Fruit fly (Drosophila melanogaster) whole organism, embryonic: Measurements from ENCODE around the gene Dbp73D.

Experiments used
- Ada2b ChIP-seq: fragments of 200-800 bp; sonication (Bioruptor generic); IDR thresholded peaks from 2 replicates; pipeline ENCODE4 v1.3.6; 2022; ENCODE audit warnings: missing biosample characterization, missing genetic modification characterization
- Asciz ChIP-seq: fragments of 200-800 bp; sonication (Bioruptor generic); optimal IDR thresholded peaks from 2 replicates; lab custom pipeline; 2017; ENCODE audit warnings: missing biosample characterization, mild to moderate bottlenecking, missing genetic modification characterization, missing genetic modification reagents
- Atf3 ChIP-seq: fragments of 200-800 bp; sonication (Bioruptor generic); optimal IDR thresholded peaks from 3 replicates; lab custom pipeline; 2016; ENCODE audit warnings: missing biosample characterization, missing genetic modification characterization
- Bdp1 ChIP-seq: fragments of 200-800 bp; sonication (Bioruptor generic); optimal IDR thresholded peaks from 3 replicates; lab custom pipeline; 2016; ENCODE audit warnings: missing biosample characterization, missing genetic modification characterization
- CG10147 ChIP-seq: fragments of 200-800 bp; sonication (Bioruptor generic); optimal IDR thresholded peaks from 2 replicates; lab custom pipeline; 2019; ENCODE audit warnings: missing biosample characterization, mild to moderate bottlenecking, missing genetic modification characterization, moderate library complexity
- CG11696 ChIP-seq: fragments of 200-800 bp; sonication (Bioruptor generic); IDR thresholded peaks from 2 replicates; pipeline ENCODE4 v1.3.6; 2022; ENCODE audit warnings: missing biosample characterization, missing genetic modification characterization
- CG12659 ChIP-seq: fragments of 200-800 bp; sonication (Bioruptor generic); optimal IDR thresholded peaks from 3 replicates; lab custom pipeline; 2017; ENCODE audit warnings: mild to moderate bottlenecking, missing biosample characterization, missing genetic modification reagents, missing genetic modification characterization
- CG13123 ChIP-seq: fragments of 200-800 bp; sonication (Bioruptor generic); optimal IDR thresholded peaks from 2 replicates; lab custom pipeline; 2016; ENCODE audit warnings: missing biosample characterization, missing genetic modification characterization
- CG14050 ChIP-seq: fragments of 200-800 bp; sonication (Bioruptor generic); IDR thresholded peaks from 3 replicates; pipeline ENCODE4 v1.3.6; 2022; ENCODE audit warnings: missing biosample characterization, missing genetic modification characterization
- CG1603 ChIP-seq: fragments of 200-800 bp; sonication (Bioruptor generic); optimal IDR thresholded peaks from 2 replicates; lab custom pipeline; 2019; ENCODE audit warnings: missing biosample characterization, mild to moderate bottlenecking, missing genetic modification characterization, moderate library complexity
- CG16815 ChIP-seq: fragments of 200-800 bp; sonication (Bioruptor generic); optimal IDR thresholded peaks from 3 replicates; lab custom pipeline; 2017; ENCODE audit warnings: missing biosample characterization, mild to moderate bottlenecking, missing genetic modification characterization
- CG2120 ChIP-seq: fragments of 200-800 bp; sonication (Bioruptor generic); optimal IDR thresholded peaks from 3 replicates; lab custom pipeline; 2016; ENCODE audit warnings: missing biosample characterization, missing genetic modification characterization
- CG2202 ChIP-seq: fragments of 200-800 bp; sonication (Bioruptor generic); optimal IDR thresholded peaks from 2 replicates; lab custom pipeline; 2018; ENCODE audit warnings: missing biosample characterization, mild to moderate bottlenecking, missing genetic modification characterization
- CG30020 ChIP-seq: fragments of 200-800 bp; optimal IDR thresholded peaks from 2 replicates; lab custom pipeline; 2019; ENCODE audit warnings: missing biosample characterization, mild to moderate bottlenecking, missing genetic modification characterization, moderate library complexity
- CG3065 ChIP-seq: fragments of 200-800 bp; sonication (Bioruptor generic); optimal IDR thresholded peaks from 2 replicates; lab custom pipeline; 2016; ENCODE audit warnings: missing biosample characterization, missing genetic modification characterization
- CG31224 ChIP-seq: fragments of 200-800 bp; sonication (Bioruptor generic); IDR thresholded peaks from 2 replicates; pipeline ENCODE4 v1.3.6; 2022; ENCODE audit warnings: missing biosample characterization, missing genetic modification characterization
- CG31365 ChIP-seq: fragments of 200-800 bp; sonication (Bioruptor generic); optimal IDR thresholded peaks from 2 replicates; lab custom pipeline; 2018; ENCODE audit warnings: missing biosample characterization, mild to moderate bottlenecking, missing genetic modification characterization
- CG31441 ChIP-seq: fragments of 200-800 bp; sonication (Bioruptor generic); IDR thresholded peaks from 2 replicates; pipeline ENCODE4 v1.3.6; 2022; ENCODE audit warnings: missing biosample characterization, missing genetic modification characterization
- CG3838 ChIP-seq: fragments of 200-800 bp; sonication (Bioruptor generic); optimal IDR thresholded peaks from 3 replicates; lab custom pipeline; 2016; ENCODE audit warnings: missing biosample characterization, missing genetic modification characterization
- CG4707 ChIP-seq: fragments of 200-800 bp; sonication (Bioruptor generic); optimal IDR thresholded peaks from 2 replicates; lab custom pipeline; 2018; ENCODE audit warnings: missing biosample characterization, mild to moderate bottlenecking, missing genetic modification characterization, moderate library complexity
- CG5180 ChIP-seq: fragments of 200-800 bp; sonication (Bioruptor generic); optimal IDR thresholded peaks from 3 replicates; lab custom pipeline; 2017; ENCODE audit warnings: missing biosample characterization, missing genetic modification characterization, mild to moderate bottlenecking, moderate library complexity, missing genetic modification reagents
- CG8281 ChIP-seq: fragments of 200-800 bp; sonication (Bioruptor generic); optimal IDR thresholded peaks from 2 replicates; lab custom pipeline; 2018; ENCODE audit warnings: missing biosample characterization, mild to moderate bottlenecking, missing genetic modification characterization, moderate library complexity
- CG8359 ChIP-seq: fragments of 200-800 bp; sonication (Bioruptor generic); optimal IDR thresholded peaks from 2 replicates; lab custom pipeline; 2017; ENCODE audit warnings: missing biosample characterization, mild to moderate bottlenecking, missing genetic modification characterization, borderline replicate concordance
- CG8765 ChIP-seq: fragments of 200-800 bp; sonication (Bioruptor generic); IDR thresholded peaks from 2 replicates; pipeline ENCODE4 v1.3.6; 2022; ENCODE audit warnings: missing biosample characterization, missing genetic modification characterization
- Deaf1 ChIP-seq: fragments of 200-800 bp; optimal IDR thresholded peaks from 3 replicates; lab custom pipeline; 2019; ENCODE audit warnings: missing biosample characterization, mild to moderate bottlenecking, missing genetic modification characterization, moderate library complexity
- Ets97D ChIP-seq: fragments of 200-800 bp; sonication (Bioruptor generic); optimal IDR thresholded peaks from 3 replicates; lab custom pipeline; 2016; ENCODE audit warnings: missing biosample characterization, missing genetic modification characterization
- HHEX ChIP-seq: fragments of 200-800 bp; sonication (Bioruptor generic); optimal IDR thresholded peaks from 3 replicates; lab custom pipeline; 2017; ENCODE audit warnings: missing biosample characterization, mild to moderate bottlenecking, missing genetic modification characterization, missing genetic modification reagents
- Mrtf ChIP-seq: fragments of 200-800 bp; sonication (Bioruptor generic); IDR thresholded peaks from 3 replicates; pipeline ENCODE4 v1.3.6; 2022; ENCODE audit warnings: missing biosample characterization, missing genetic modification characterization
- NC2β ChIP-seq: fragments of 200-800 bp; sonication (Bioruptor generic); optimal IDR thresholded peaks from 2 replicates; lab custom pipeline; 2016; ENCODE audit warnings: missing biosample characterization, missing genetic modification characterization
- Ravus ChIP-seq: fragments of 200-800 bp; sonication (Bioruptor generic); IDR thresholded peaks from 2 replicates; pipeline ENCODE4 v1.3.6; 2022; ENCODE audit warnings: missing biosample characterization, missing genetic modification characterization
- Stat92E ChIP-seq, 3 experiments: fragments of >200 bp in 2 of 3; fragments of 200-800 bp in 1 of 3; sonication (Bioruptor generic) in 1 of 3; optimal IDR thresholded peaks; 2 replicates each; lab custom pipeline; 2017 to 2019; ENCODE audit warnings: missing biosample characterization in 3 of 3, missing genetic modification characterization in 3 of 3, mild to moderate bottlenecking in 1 of 3, moderate library complexity in 1 of 3
- Xrp1 ChIP-seq: fragments of 200-800 bp; sonication (Bioruptor generic); IDR thresholded peaks from 2 replicates; pipeline ENCODE4 v1.3.6; 2022; ENCODE audit warnings: missing biosample characterization, missing genetic modification characterization
- ara ChIP-seq: fragments of 200-800 bp; sonication (Bioruptor generic); IDR thresholded peaks from 2 replicates; pipeline ENCODE4 v1.3.6; 2022; ENCODE audit warnings: missing biosample characterization, missing genetic modification characterization
- bbx ChIP-seq: fragments of 200-800 bp; sonication (Bioruptor generic); IDR thresholded peaks from 2 replicates; pipeline ENCODE4 v1.3.6; 2022; ENCODE audit warnings: missing biosample characterization, missing genetic modification characterization; ENCODE audit not compliant: partially characterized antibody
- caup ChIP-seq: fragments of 200-800 bp; sonication (Bioruptor generic); optimal IDR thresholded peaks from 3 replicates; lab custom pipeline; 2017; ENCODE audit warnings: missing biosample characterization, mild to moderate bottlenecking, missing genetic modification characterization, moderate library complexity; ENCODE audit not compliant: severe bottlenecking
- ci ChIP-seq: fragments of 200-800 bp; sonication (Bioruptor generic); IDR thresholded peaks from 3 replicates; pipeline ENCODE4 v1.3.6; 2022; ENCODE audit warnings: missing biosample characterization, missing genetic modification characterization
- corto ChIP-seq: fragments of 200-800 bp; sonication (Bioruptor generic); optimal IDR thresholded peaks from 2 replicates; lab custom pipeline; 2016; ENCODE audit warnings: missing biosample characterization, mild to moderate bottlenecking, missing genetic modification characterization, moderate library complexity
- crol ChIP-seq: fragments of 200-800 bp; sonication (Bioruptor generic); IDR thresholded peaks from 2 replicates; pipeline ENCODE4 v1.3.6; 2022; ENCODE audit warnings: missing biosample characterization, missing genetic modification characterization
- esg ChIP-seq: fragments of 200-800 bp; sonication (Bioruptor generic); conservative IDR thresholded peaks from 2 replicates; pipeline ENCODE4 v1.3.6; 2022; ENCODE audit warnings: missing biosample characterization, missing genetic modification characterization
- ewg ChIP-seq: fragments of 200-800 bp; sonication (Bioruptor generic); optimal IDR thresholded peaks from 3 replicates; lab custom pipeline; 2017; ENCODE audit warnings: mild to moderate bottlenecking, missing biosample characterization, missing genetic modification reagents, missing genetic modification characterization
- gsb ChIP-seq: fragments of 200-800 bp; sonication (Bioruptor generic); IDR thresholded peaks from 2 replicates; pipeline ENCODE4 v1.3.6; 2022; ENCODE audit warnings: missing biosample characterization, missing genetic modification characterization
- hth ChIP-seq: fragments of >200 bp; optimal IDR thresholded peaks from 2 replicates; lab custom pipeline; 2017; ENCODE audit warnings: inconsistent platforms
- inv ChIP-seq: fragments of 200-800 bp; sonication (Bioruptor generic); IDR thresholded peaks from 2 replicates; pipeline ENCODE4 v1.3.6; 2022; ENCODE audit warnings: missing biosample characterization, missing genetic modification characterization; ENCODE audit not compliant: partially characterized antibody
- jumu ChIP-seq: fragments of 200-800 bp; sonication (Bioruptor generic); optimal IDR thresholded peaks from 3 replicates; lab custom pipeline; 2016; ENCODE audit warnings: missing biosample characterization, missing genetic modification characterization
- kni ChIP-seq: fragments of 200-800 bp; sonication (Bioruptor generic); optimal IDR thresholded peaks from 3 replicates; lab custom pipeline; 2017; ENCODE audit warnings: mild to moderate bottlenecking, missing biosample characterization, missing genetic modification reagents, missing genetic modification characterization
- nau ChIP-seq: fragments of 200-800 bp; sonication (Bioruptor generic); optimal IDR thresholded peaks from 3 replicates; lab custom pipeline; 2017; ENCODE audit warnings: missing biosample characterization, mild to moderate bottlenecking, missing genetic modification characterization, missing genetic modification reagents
- otp ChIP-seq: fragments of 200-800 bp; sonication (Bioruptor generic); IDR thresholded peaks from 3 replicates; pipeline ENCODE4, ENCODE4 v1.3.6; 2022; ENCODE audit warnings: missing biosample characterization, missing genetic modification characterization
- phol ChIP-seq: fragments of 200-800 bp; sonication (Bioruptor generic); optimal IDR thresholded peaks from 3 replicates; lab custom pipeline; 2018; ENCODE audit warnings: missing biosample characterization, mild to moderate bottlenecking, missing genetic modification characterization, moderate library complexity
- pzg ChIP-seq: fragments of 200-800 bp; sonication (Bioruptor generic); optimal IDR thresholded peaks from 3 replicates; lab custom pipeline; 2018; ENCODE audit warnings: missing biosample characterization, mild to moderate bottlenecking, missing genetic modification characterization, moderate library complexity
- sens ChIP-seq: fragments of 200-800 bp; sonication (Bioruptor generic); peaks from one replicate; lab custom pipeline; 2016; ENCODE audit warnings: missing biosample characterization, missing genetic modification characterization
- toy ChIP-seq: fragments of 200-800 bp; sonication (Bioruptor generic); IDR thresholded peaks from 2 replicates; pipeline ENCODE4 v1.3.6; 2022; ENCODE audit warnings: missing biosample characterization, missing genetic modification characterization

The Dbp73D gene

dm6 chr3L:16758504-16759109 is 28.0 kb upstream of the Dbp73D start (continued):
- TF ChIP-seq CG31365 (tag; lab: Kevin White, UChicago) = no peak
- TF ChIP-seq CG10147 (GFP tag; lab: Kevin White, UChicago) = no peak
- TF ChIP-seq CG5180 (GFP tag; lab: Kevin White, UChicago) = no peak
- no peak for TF ChIP-seq HHEX (GFP tag; lab: Kevin White, UChicago)
- TF ChIP-seq CG12659 (GFP tag; lab: Kevin White, UChicago) = no peak
- no peak for TF ChIP-seq CG13123 (GFP tag; lab: Kevin White, UChicago)
- no peak for TF ChIP-seq Mrtf (GFP tag; lab: Robert Waterston, UW)
- TF ChIP-seq CG2202 = no peak
- no peak for TF ChIP-seq Bdp1 (GFP tag; lab: Kevin White, UChicago)
- no peak for TF ChIP-seq Atf3 (GFP tag; lab: Kevin White, UChicago)
- no peak for TF ChIP-seq Ada2b (GFP tag; lab: Robert Waterston, UW)
- no peak for TF ChIP-seq CG14050 (GFP tag; lab: Robert Waterston, UW)
- TF ChIP-seq ara (GFP tag; lab: Robert Waterston, UW) = no peak
- TF ChIP-seq corto = peak; percentile 31
- TF ChIP-seq gsb (GFP tag; lab: Robert Waterston, UW) = no peak
- TF ChIP-seq CG8359 (GFP tag; lab: Kevin White, UChicago) = no peak
- TF ChIP-seq CG3838 (GFP tag; lab: Kevin White, UChicago) = no peak
- no peak for TF ChIP-seq CG30020 (tag; lab: Kevin White, UChicago)
- peak; percentile 74 for TF ChIP-seq sens (GFP tag; lab: Kevin White, UChicago)
- no peak for TF ChIP-seq Stat92E (GFP tag; optimal IDR thresholded peaks at IDR 0.05; lab: Kevin White, UChicago)
- no peak for TF ChIP-seq inv (GFP tag; lab: Robert Waterston, UW)
- TF ChIP-seq CG8281 (tag; lab: Kevin White, UChicago) = no peak
- TF ChIP-seq CG1603 (tag; lab: Kevin White, UChicago) = peak; percentile 15
- no peak for TF ChIP-seq kni
- TF ChIP-seq Asciz = no peak
- TF ChIP-seq CG8765 (GFP tag; lab: Robert Waterston, UW) = peak; percentile 40; the same call in 1 of the 2 replicates
- TF ChIP-seq ewg (GFP tag; lab: Kevin White, UChicago) = peak; percentile 11
- TF ChIP-seq crol (GFP tag; lab: Robert Waterston, UW) = peak; percentile 78
- TF ChIP-seq pzg = no peak
- TF ChIP-seq esg (GFP tag; lab: Robert Waterston, UW) = no peak
- TF ChIP-seq CG2120 = no peak
- no peak for TF ChIP-seq toy (GFP tag; lab: Robert Waterston, UW)
- no peak for TF ChIP-seq CG11696 (GFP tag; lab: Robert Waterston, UW)
- TF ChIP-seq Deaf1 (tag; lab: Kevin White, UChicago) = no peak
- TF ChIP-seq CG31441 = no peak
- TF ChIP-seq CG3065 (GFP tag; lab: Kevin White, UChicago) = no peak
- TF ChIP-seq jumu (GFP tag; lab: Kevin White, UChicago) = no peak
- no peak for TF ChIP-seq phol (tag; lab: Kevin White, UChicago)
- TF ChIP-seq CG31224 (GFP tag; lab: Robert Waterston, UW) = no peak
- no peak for TF ChIP-seq Ravus (GFP tag; lab: Robert Waterston, UW)
- no peak for TF ChIP-seq otp (GFP tag; lab: Robert Waterston, UW)
- no peak for TF ChIP-seq ci
- TF ChIP-seq Ets97D (GFP tag; lab: Kevin White, UChicago) = no peak
- no peak for TF ChIP-seq bbx
- no peak for TF ChIP-seq nau (GFP tag; lab: Kevin White, UChicago)
- TF ChIP-seq CG16815 = no peak
- TF ChIP-seq NC2β (GFP tag; lab: Kevin White, UChicago) = no peak
- TF ChIP-seq CG4707 = no peak
- no peak for TF ChIP-seq hth (lab: Kevin White, UChicago)
- no peak for TF ChIP-seq caup (GFP tag; lab: Kevin White, UChicago)
- 0 out of 2 replicates have a peak, but pooled peaks have one; percentile 30 for TF ChIP-seq Xrp1 (GFP tag; lab: Robert Waterston, UW)
